Fruit fly (Drosophila melanogaster) whole organism, embryonic: Measurements from ENCODE around the gene Cpr30F.
A peak's percentile ranks its signal among the peaks of the same experiment; 100 is the strongest.

Experiments used
- B-H1 ChIP-seq: fragments of 200-800 bp; sonication (Bioruptor generic); IDR thresholded peaks from 3 replicates; pipeline ENCODE4 v1.3.6; 2022; ENCODE audit warnings: missing biosample characterization, missing genetic modification characterization
- C15 ChIP-seq: fragments of 200-800 bp; sonication (Bioruptor generic); IDR thresholded peaks from 3 replicates; pipeline ENCODE4 v1.3.6; 2022; ENCODE audit warnings: missing biosample characterization, missing genetic modification characterization
- CG11085 ChIP-seq: fragments of 200-800 bp; sonication (Bioruptor generic); IDR thresholded peaks from 2 replicates; pipeline ENCODE4 v1.3.6; 2022; ENCODE audit warnings: missing biosample characterization, missing genetic modification characterization
- CG11696 ChIP-seq: fragments of 200-800 bp; sonication (Bioruptor generic); IDR thresholded peaks from 2 replicates; pipeline ENCODE4 v1.3.6; 2022; ENCODE audit warnings: missing biosample characterization, missing genetic modification characterization
- CG12155 ChIP-seq: fragments of 200-800 bp; sonication (Bioruptor generic); optimal IDR thresholded peaks from 3 replicates; lab custom pipeline; 2016; ENCODE audit warnings: missing biosample characterization, missing genetic modification characterization
- CG12299 ChIP-seq: fragments of 200-800 bp; sonication (Bioruptor generic); optimal IDR thresholded peaks from 2 replicates; lab custom pipeline; 2018; ENCODE audit warnings: missing biosample characterization, mild to moderate bottlenecking, missing genetic modification characterization
- CG14965 ChIP-seq: fragments of 200-800 bp; sonication (Bioruptor generic); optimal IDR thresholded peaks from 2 replicates; lab custom pipeline; 2016; ENCODE audit warnings: missing biosample characterization, missing genetic modification characterization, borderline replicate concordance
- CG16779 ChIP-seq: fragments of 200-800 bp; sonication (Bioruptor generic); IDR thresholded peaks from 2 replicates; pipeline ENCODE4 v1.3.6; 2022; ENCODE audit warnings: missing biosample characterization, missing genetic modification characterization
- CG17186 ChIP-seq: fragments of 200-800 bp; sonication (Bioruptor generic); optimal IDR thresholded peaks from 3 replicates; lab custom pipeline; 2017; ENCODE audit warnings: missing biosample characterization, missing genetic modification reagents, missing genetic modification characterization
- CG17361 ChIP-seq: fragments of 200-800 bp; sonication (Bioruptor generic); IDR thresholded peaks from 3 replicates; pipeline ENCODE4 v1.3.6; 2022; ENCODE audit warnings: missing biosample characterization, missing genetic modification characterization
- CG30020 ChIP-seq: fragments of 200-800 bp; optimal IDR thresholded peaks from 2 replicates; lab custom pipeline; 2019; ENCODE audit warnings: missing biosample characterization, mild to moderate bottlenecking, missing genetic modification characterization, moderate library complexity
- CG31441 ChIP-seq: fragments of 200-800 bp; sonication (Bioruptor generic); IDR thresholded peaks from 2 replicates; pipeline ENCODE4 v1.3.6; 2022; ENCODE audit warnings: missing biosample characterization, missing genetic modification characterization
- CG33557 ChIP-seq: fragments of 200-800 bp; sonication (Bioruptor generic); optimal IDR thresholded peaks from 2 replicates; lab custom pipeline; 2019; ENCODE audit warnings: missing biosample characterization, mild to moderate bottlenecking, missing genetic modification characterization, moderate library complexity
- CG4328 ChIP-seq: fragments of 200-800 bp; sonication (Bioruptor generic); optimal IDR thresholded peaks from 3 replicates; lab custom pipeline; 2017; ENCODE audit warnings: missing biosample characterization, missing genetic modification reagents, missing genetic modification characterization
- CG4360 ChIP-seq: fragments of 200-800 bp; sonication (Bioruptor generic); IDR thresholded peaks from 2 replicates; pipeline ENCODE4 v1.3.6; 2022; ENCODE audit warnings: missing biosample characterization, missing genetic modification characterization
- CG4424 ChIP-seq: fragments of 200-800 bp; sonication (Bioruptor generic); optimal IDR thresholded peaks from 3 replicates; lab custom pipeline; 2016; ENCODE audit warnings: missing biosample characterization, missing genetic modification characterization
- CG4820 ChIP-seq: fragments of 200-800 bp; sonication (Bioruptor generic); optimal IDR thresholded peaks from 3 replicates; lab custom pipeline; 2016; ENCODE audit warnings: missing biosample characterization, missing genetic modification characterization
- CG5245 ChIP-seq: fragments of 200-800 bp; sonication (Bioruptor generic); optimal IDR thresholded peaks from 3 replicates; lab custom pipeline; 2016; ENCODE audit warnings: missing biosample characterization, missing genetic modification characterization
- CG6683 ChIP-seq: fragments of 200-800 bp; sonication (Bioruptor generic); optimal IDR thresholded peaks from 2 replicates; lab custom pipeline; 2017; ENCODE audit warnings: missing biosample characterization, mild to moderate bottlenecking, missing genetic modification characterization, missing genetic modification reagents
- CG7987 ChIP-seq: fragments of 200-800 bp; sonication (Bioruptor generic); optimal IDR thresholded peaks from 2 replicates; lab custom pipeline; 2018; ENCODE audit warnings: missing biosample characterization, mild to moderate bottlenecking, missing genetic modification characterization, moderate library complexity
- CG9932 ChIP-seq: fragments of 200-800 bp; sonication (Bioruptor generic); IDR thresholded peaks from 2 replicates; pipeline ENCODE4 v1.3.6; 2022; ENCODE audit warnings: missing biosample characterization, missing genetic modification characterization
- Dll ChIP-seq: fragments of 200-800 bp; sonication (Bioruptor generic); IDR thresholded peaks from 4 replicates; pipeline ENCODE4 v1.3.6; 2022; ENCODE audit warnings: missing biosample characterization, missing genetic modification characterization; ENCODE audit not compliant: partially characterized antibody
- E2f2 ChIP-seq: fragments of 200-800 bp; sonication (Bioruptor generic); IDR thresholded peaks from 2 replicates; pipeline ENCODE4 v1.3.6; 2022; ENCODE audit warnings: missing biosample characterization, missing genetic modification characterization
- Eip74EF ChIP-seq, 2 experiments: fragments of 200-800 bp in 1 of 2; fragments of >200 bp in 1 of 2; sonication (Bioruptor generic) in 1 of 2; optimal IDR thresholded peaks; 2 replicates each; lab custom pipeline; 2017 to 2019; ENCODE audit warnings: missing biosample characterization in 2 of 2, missing genetic modification characterization in 2 of 2, mild to moderate bottlenecking in 1 of 2, moderate library complexity in 1 of 2
- HLH4C ChIP-seq: fragments of 200-800 bp; sonication (Bioruptor generic); IDR thresholded peaks from 3 replicates; pipeline ENCODE4 v1.3.6; 2022; ENCODE audit warnings: missing biosample characterization, missing genetic modification characterization; ENCODE audit not compliant: partially characterized antibody
- HmgZ ChIP-seq: fragments of 200-800 bp; sonication (Bioruptor generic); optimal IDR thresholded peaks from 2 replicates; lab custom pipeline; 2018; ENCODE audit warnings: missing biosample characterization, mild to moderate bottlenecking, missing genetic modification characterization
- Hr51 ChIP-seq, 2 experiments: fragments of 200-800 bp; sonication (Bioruptor generic); optimal IDR thresholded peaks; 2 replicates in 1 of 2; 3 replicates in 1 of 2; lab custom pipeline; 2016 to 2018; ENCODE audit warnings: missing biosample characterization in 2 of 2, missing genetic modification characterization in 2 of 2, mild to moderate bottlenecking in 1 of 2, moderate library complexity in 1 of 2
- Ravus ChIP-seq: fragments of 200-800 bp; sonication (Bioruptor generic); IDR thresholded peaks from 2 replicates; pipeline ENCODE4 v1.3.6; 2022; ENCODE audit warnings: missing biosample characterization, missing genetic modification characterization
- Rx ChIP-seq: fragments of 200-800 bp; sonication (Bioruptor generic); IDR thresholded peaks from 2 replicates; pipeline ENCODE4 v1.3.6; 2022; ENCODE audit warnings: missing biosample characterization, missing genetic modification characterization
- Spps ChIP-seq: fragments of 200-800 bp; sonication (Bioruptor generic); optimal IDR thresholded peaks from 2 replicates; lab custom pipeline; 2018; ENCODE audit warnings: missing biosample characterization, mild to moderate bottlenecking, missing genetic modification characterization
- Trl ChIP-seq, 3 experiments: fragments of >200 bp in 2 of 3; fragments of 200-800 bp in 1 of 3; sonication (Bioruptor generic) in 1 of 3; optimal IDR thresholded peaks; 2 replicates in 1 of 3; 3 replicates in 2 of 3; lab custom pipeline; 2016 to 2017; ENCODE audit warnings: missing biosample characterization in 1 of 3, missing genetic modification characterization in 1 of 3
- Xbp1 ChIP-seq: fragments of 200-800 bp; sonication (Bioruptor generic); optimal IDR thresholded peaks from 3 replicates; lab custom pipeline; 2016; ENCODE audit warnings: missing biosample characterization, mild to moderate bottlenecking, missing genetic modification characterization
- chm ChIP-seq: fragments of 200-800 bp; sonication (Bioruptor generic); IDR thresholded peaks from 2 replicates; pipeline ENCODE4 v1.3.6; 2022; ENCODE audit warnings: missing biosample characterization, missing genetic modification characterization
- dan ChIP-seq: fragments of 200-800 bp; sonication (Bioruptor generic); IDR thresholded peaks from 2 replicates; pipeline ENCODE4 v1.3.6; 2022; ENCODE audit warnings: missing biosample characterization, missing genetic modification characterization
- dpn ChIP-seq, 2 experiments: fragments of 200-800 bp; sonication (Bioruptor generic); optimal IDR thresholded peaks; 3 replicates each; lab custom pipeline; 2016; ENCODE audit warnings: missing biosample characterization in 2 of 2, missing genetic modification characterization in 2 of 2
- gsb ChIP-seq: fragments of 200-800 bp; sonication (Bioruptor generic); IDR thresholded peaks from 2 replicates; pipeline ENCODE4 v1.3.6; 2022; ENCODE audit warnings: missing biosample characterization, missing genetic modification characterization
- jumu ChIP-seq: fragments of 200-800 bp; sonication (Bioruptor generic); optimal IDR thresholded peaks from 3 replicates; lab custom pipeline; 2016; ENCODE audit warnings: missing biosample characterization, missing genetic modification characterization
- kah ChIP-seq: fragments of 200-800 bp; sonication (Bioruptor generic); optimal IDR thresholded peaks from 2 replicates; lab custom pipeline; 2018; ENCODE audit warnings: missing biosample characterization, mild to moderate bottlenecking, missing genetic modification characterization
- kay ChIP-seq: fragments of 200-800 bp; sonication (Bioruptor generic); optimal IDR thresholded peaks from 2 replicates; lab custom pipeline; 2016; ENCODE audit warnings: missing biosample characterization, missing genetic modification characterization
- nau ChIP-seq: fragments of 200-800 bp; sonication (Bioruptor generic); optimal IDR thresholded peaks from 3 replicates; lab custom pipeline; 2017; ENCODE audit warnings: missing biosample characterization, mild to moderate bottlenecking, missing genetic modification characterization, missing genetic modification reagents
- nom ChIP-seq: fragments of 200-800 bp; sonication (Bioruptor generic); optimal IDR thresholded peaks from 2 replicates; lab custom pipeline; 2017; ENCODE audit warnings: missing biosample characterization, missing genetic modification characterization, mild to moderate bottlenecking, moderate library complexity, missing genetic modification reagents
- pnt ChIP-seq: fragments of 200-800 bp; sonication (Bioruptor generic); optimal IDR thresholded peaks from 3 replicates; lab custom pipeline; 2016; ENCODE audit warnings: missing biosample characterization, missing genetic modification characterization
- sima ChIP-seq: fragments of 200-800 bp; sonication (Bioruptor generic); optimal IDR thresholded peaks from 2 replicates; lab custom pipeline; 2016; ENCODE audit warnings: missing biosample characterization, missing genetic modification characterization
- slbo ChIP-seq: fragments of 200-800 bp; sonication (Bioruptor generic); IDR thresholded peaks from 2 replicates; pipeline ENCODE4 v1.3.6; 2022; ENCODE audit warnings: missing biosample characterization, missing genetic modification characterization
- sna ChIP-seq: fragments of 200-800 bp; sonication (Bioruptor generic); IDR thresholded peaks from 2 replicates; pipeline ENCODE4 v1.3.6; 2022; ENCODE audit warnings: missing biosample characterization, missing genetic modification characterization; ENCODE audit not compliant: partially characterized antibody
- tin ChIP-seq: fragments of 200-800 bp; sonication (Bioruptor generic); optimal IDR thresholded peaks from 3 replicates; lab custom pipeline; 2016; ENCODE audit warnings: missing biosample characterization, missing genetic modification characterization
- tio ChIP-seq: fragments of 200-800 bp; sonication (Bioruptor generic); optimal IDR thresholded peaks from 2 replicates; lab custom pipeline; 2017; ENCODE audit warnings: missing biosample characterization, missing genetic modification characterization, inconsistent platforms
- trem ChIP-seq: fragments of 200-800 bp; optimal IDR thresholded peaks from 3 replicates; lab custom pipeline; 2019; ENCODE audit warnings: missing biosample characterization, mild to moderate bottlenecking, missing genetic modification characterization, moderate library complexity
- vnd ChIP-seq: fragments of 200-800 bp; sonication (Bioruptor generic); IDR thresholded peaks from 3 replicates; pipeline ENCODE4 v1.3.6; 2022; ENCODE audit warnings: missing biosample characterization, missing genetic modification characterization; ENCODE audit not compliant: partially characterized antibody
- zfh2 ChIP-seq: fragments of 200-800 bp; sonication (Bioruptor generic); optimal IDR thresholded peaks from 2 replicates; lab custom pipeline; 2016; ENCODE audit warnings: missing biosample characterization, missing genetic modification characterization

Cpr30F gene

DNA sequence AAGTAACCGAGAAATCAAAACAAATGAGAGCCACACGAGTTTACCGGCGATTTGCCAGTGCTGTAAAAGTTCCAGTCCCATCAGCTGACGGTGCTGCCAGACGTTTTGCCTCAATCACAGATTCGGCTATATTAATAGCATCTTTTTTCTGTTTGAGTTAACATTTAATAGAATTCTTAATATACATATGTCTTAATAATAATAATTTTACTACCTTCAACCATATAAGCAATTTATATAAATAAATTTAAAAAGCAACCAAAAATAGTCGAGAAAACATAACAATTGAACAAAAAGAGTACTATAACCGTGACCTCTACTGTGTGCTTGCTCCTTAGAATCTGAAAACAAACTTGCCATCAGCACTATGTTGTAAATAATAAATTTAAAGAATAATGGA is 21.2 kb upstream of the Cpr30F start, which contains the start of the genes CG13126 and CG4709 (continued):
- TF ChIP-seq vnd (GFP tag; lab: Robert Waterston, UW): no peak
- peak; percentile 93 for TF ChIP-seq slbo (GFP tag; lab: Robert Waterston, UW)
- TF ChIP-seq CG12299: peak; percentile 82
- TF ChIP-seq CG12155 (GFP tag; lab: Kevin White, UChicago): peak; percentile 86
- TF ChIP-seq CG30020 (tag; lab: Kevin White, UChicago): peak; percentile 78
- TF ChIP-seq CG17186: peak; percentile 19
- TF ChIP-seq B-H1 (GFP tag; lab: Robert Waterston, UW): peak; percentile 73
- TF ChIP-seq CG4328: peak; percentile 76
- no peak for TF ChIP-seq CG14965 (GFP tag; lab: Kevin White, UChicago)
- no peak for TF ChIP-seq Dll (GFP tag; lab: Robert Waterston, UW)
- peak; percentile 90 for TF ChIP-seq CG9932 (GFP tag; lab: Robert Waterston, UW)
- TF ChIP-seq Rx: peak; percentile 60
- TF ChIP-seq trem (tag; lab: Kevin White, UChicago): peak; percentile 96
- peak; percentile 97 for TF ChIP-seq CG17361 (GFP tag; lab: Robert Waterston, UW)
- TF ChIP-seq tio (GFP tag; lab: Kevin White, UChicago): peak; percentile 78
- peak; percentile 60 for TF ChIP-seq CG7987
- no peak for TF ChIP-seq HLH4C (GFP tag; lab: Robert Waterston, UW)
- TF ChIP-seq Trl (optimal IDR thresholded peaks at IDR 0.05; lab: Kevin White, UChicago): no peak
- TF ChIP-seq Trl (GFP tag; optimal IDR thresholded peaks at IDR 0.05; lab: Kevin White, UChicago): peak; percentile 40
- TF ChIP-seq dpn (GFP tag; optimal IDR thresholded peaks at IDR 0.05; lab: Kevin White, UChicago): peak; percentile 2 to 93
- peak; percentile 33; the same call in 1 of the 2 replicates for TF ChIP-seq chm (GFP tag; lab: Robert Waterston, UW)
- peak; percentile 33 for TF ChIP-seq pnt (GFP tag; lab: Kevin White, UChicago)
- no peak for TF ChIP-seq jumu (GFP tag; lab: Kevin White, UChicago)
- peak; percentile 77 for TF ChIP-seq CG5245 (GFP tag; lab: Kevin White, UChicago)
- TF ChIP-seq Hr51 (GFP tag; optimal IDR thresholded peaks at IDR 0.05; lab: Kevin White, UChicago): peak; percentile 51 to 91
- TF ChIP-seq CG16779 (GFP tag; lab: Robert Waterston, UW): no peak
- TF ChIP-seq CG4424: peak; percentile 94
- peak; percentile 49 for TF ChIP-seq zfh2 (GFP tag; lab: Kevin White, UChicago)
- peak; percentile 85 for TF ChIP-seq HmgZ (tag; lab: Kevin White, UChicago)
- TF ChIP-seq Ravus: peak; percentile 67
- TF ChIP-seq dan (GFP tag; lab: Robert Waterston, UW): no peak
- TF ChIP-seq C15 (GFP tag; lab: Robert Waterston, UW): 0 out of 3 replicates have a peak, but pooled peaks have one; percentile 20
- TF ChIP-seq sima: no peak
- peak; percentile 84 for TF ChIP-seq CG6683
- peak; percentile 48 for TF ChIP-seq CG4360 (GFP tag; lab: Robert Waterston, UW)
- peak; percentile 77 for TF ChIP-seq CG11085
- TF ChIP-seq CG4820: peak; percentile 88
- TF ChIP-seq gsb (GFP tag; lab: Robert Waterston, UW): peak; percentile 68
- TF ChIP-seq tin (GFP tag; lab: Kevin White, UChicago): peak; percentile 92
- TF ChIP-seq kah (GFP tag; lab: Kevin White, UChicago): peak; percentile 77
- peak; percentile 87 for TF ChIP-seq CG33557
- TF ChIP-seq Xbp1 (GFP tag; lab: Kevin White, UChicago): peak; percentile 90
- TF ChIP-seq E2f2: peak; percentile 76
- peak in 1 of 2 experiments; percentile 94 for TF ChIP-seq Eip74EF (GFP tag; optimal IDR thresholded peaks at IDR 0.05; lab: Kevin White, UChicago)
- TF ChIP-seq Spps (tag; lab: Kevin White, UChicago): peak; percentile 95
- peak; percentile 99 for TF ChIP-seq CG31441
- TF ChIP-seq nom (GFP tag; lab: Kevin White, UChicago): peak; percentile 85
- peak; percentile 82 for TF ChIP-seq kay (GFP tag; lab: Kevin White, UChicago)
- peak; percentile 85 for TF ChIP-seq nau (GFP tag; lab: Kevin White, UChicago)
- peak; percentile 100 for TF ChIP-seq CG11696 (GFP tag; lab: Robert Waterston, UW)
- no peak for TF ChIP-seq sna (GFP tag; lab: Robert Waterston, UW)
